Comparison of ENCODE assay signal across 2 fruit fly cellular contexts in genomic region chr3L:17383714-17384113, dm6.
A peak's percentile ranks its signal among the peaks of the same experiment; 100 is the strongest.
TF ChIP-seq lines count a peak whose summit lies in the region.

No protein-coding gene starts in this region.

- peak; percentile 47 to 57 for TF ChIP-seq CTCF in S2 (optimal IDR thresholded peaks at IDR 0.05; lab: Kevin White, UChicago)
- peak; percentile 65 for TF ChIP-seq CTCF in whole organism, embryonic (GFP tag; optimal IDR thresholded peaks at IDR 0.05; lab: Kevin White, UChicago)

TF ChIP-seq in whole organism, embryonic, 481 proteins besides CTCF, POLR2A, EP300 and RAD21:
- no peak for TF ChIP-seq Opbp (GFP tag; IDR thresholded peaks at IDR 0.05; lab: Robert Waterston, UW; ENCODE audit: partially characterized antibody)
- no peak for TF ChIP-seq tx (GFP tag; optimal IDR thresholded peaks at IDR 0.05; lab: Kevin White, UChicago)
- no peak for TF ChIP-seq CG31441 (GFP tag; IDR thresholded peaks at IDR 0.05; lab: Robert Waterston, UW)
- TF ChIP-seq CG7987 (GFP tag; optimal IDR thresholded peaks at IDR 0.05; lab: Kevin White, UChicago), result no peak
- no peak for TF ChIP-seq CG4854 (GFP tag; optimal IDR thresholded peaks at IDR 0.05; lab: Kevin White, UChicago)
- TF ChIP-seq CG16815 (GFP tag; optimal IDR thresholded peaks at IDR 0.05; lab: Kevin White, UChicago), result no peak
- no peak for TF ChIP-seq usp (GFP tag; optimal IDR thresholded peaks at IDR 0.05; lab: Kevin White, UChicago)
- no peak for TF ChIP-seq CG11723 (GFP tag; optimal IDR thresholded peaks at IDR 0.05; lab: Kevin White, UChicago)
- no peak for TF ChIP-seq Six4 (GFP tag; optimal IDR thresholded peaks at IDR 0.05; lab: Kevin White, UChicago)
- TF ChIP-seq Med (GFP tag; lab: Kevin White, UChicago), result peak; percentile 33
- TF ChIP-seq CG17385 (GFP tag; optimal IDR thresholded peaks at IDR 0.05; lab: Kevin White, UChicago), result no peak
- no peak for TF ChIP-seq Eip74EF (GFP tag; optimal IDR thresholded peaks at IDR 0.05; lab: Kevin White, UChicago)
- no peak for TF ChIP-seq CG2875 (GFP tag; optimal IDR thresholded peaks at IDR 0.05; lab: Kevin White, UChicago)
- TF ChIP-seq CG3281 (GFP tag; optimal IDR thresholded peaks at IDR 0.05; lab: Kevin White, UChicago), result no peak
- TF ChIP-seq CG7928 (GFP tag; optimal IDR thresholded peaks at IDR 0.05; lab: Kevin White, UChicago), result no peak
- TF ChIP-seq CG3065 (GFP tag; optimal IDR thresholded peaks at IDR 0.05; lab: Kevin White, UChicago), result no peak
- TF ChIP-seq H15 (GFP tag; IDR thresholded peaks at IDR 0.05; lab: Robert Waterston, UW), result 0 out of 3 replicates have a peak, but pooled peaks have one; percentile 13
- 0 out of 3 replicates have a peak, but pooled peaks have one; percentile 15 for TF ChIP-seq CG6791 (GFP tag; IDR thresholded peaks at IDR 0.05; lab: Robert Waterston, UW; ENCODE audit: partially characterized antibody)
- no peak for TF ChIP-seq CG15696 (tag; optimal IDR thresholded peaks at IDR 0.05; lab: Kevin White, UChicago)
- TF ChIP-seq Awh (GFP tag; IDR thresholded peaks at IDR 0.05; lab: Robert Waterston, UW), result no peak
- no peak for TF ChIP-seq Rfx (GFP tag; IDR thresholded peaks at IDR 0.05; lab: Robert Waterston, UW)
- TF ChIP-seq CG15073 (GFP tag; optimal IDR thresholded peaks at IDR 0.05; lab: Kevin White, UChicago), result no peak
- no peak for TF ChIP-seq CG33557 (GFP tag; optimal IDR thresholded peaks at IDR 0.05; lab: Kevin White, UChicago)
- TF ChIP-seq CG1603 (tag; optimal IDR thresholded peaks at IDR 0.05; lab: Kevin White, UChicago), result no peak
- TF ChIP-seq chif (GFP tag; optimal IDR thresholded peaks at IDR 0.05; lab: Kevin White, UChicago), result no peak
- TF ChIP-seq Hsf (GFP tag; optimal IDR thresholded peaks at IDR 0.05; lab: Kevin White, UChicago), result no peak
- no peak for TF ChIP-seq Hr78 (GFP tag; optimal IDR thresholded peaks at IDR 0.05; lab: Kevin White, UChicago)
- no peak for TF ChIP-seq CG14860 (GFP tag; IDR thresholded peaks at IDR 0.05; lab: Robert Waterston, UW; ENCODE audit: partially characterized antibody)
- TF ChIP-seq CG31388 (GFP tag; optimal IDR thresholded peaks at IDR 0.05; lab: Kevin White, UChicago), result no peak
- 0 out of 3 replicates have a peak, but pooled peaks have one; percentile 42 for TF ChIP-seq Dbx (GFP tag; IDR thresholded peaks at IDR 0.05; lab: Robert Waterston, UW)
- TF ChIP-seq esg (GFP tag; conservative IDR thresholded peaks at IDR 0.05; lab: Robert Waterston, UW), result no peak
